Worm (Caenorhabditis elegans): ENCODE results near the gene R10E4.11.

The R10E4.11 gene

ce11 chrIII:4257896-4258295 lies 42.9 kb downstream of the R10E4.11 start:
- TF ChIP-seq ztf-23 (GFP tag; IDR thresholded peaks at IDR 0.05): no peak
- TF ChIP-seq ztf-29 (GFP tag; IDR thresholded peaks at IDR 0.05): no peak
- no peak for TF ChIP-seq klf-2 (GFP tag; conservative IDR thresholded peaks at IDR 0.05)
- TF ChIP-seq med-1 (GFP tag; optimal IDR thresholded peaks at IDR 0.05; ENCODE audit: insufficient read depth): no peak
- no peak for TF ChIP-seq cog-1 (tag; optimal IDR thresholded peaks at IDR 0.05)
- TF ChIP-seq tab-1 (GFP tag; IDR thresholded peaks at IDR 0.05): no peak
- no peak for TF ChIP-seq flt-1 (GFP tag; IDR thresholded peaks at IDR 0.05)
- no peak for TF ChIP-seq T22C8.4 (GFP tag; IDR thresholded peaks at IDR 0.05)
- TF ChIP-seq ref-1 (GFP tag; conservative IDR thresholded peaks at IDR 0.05): no peak

- no peak for TF ChIP-seq flt-1 (GFP tag; IDR thresholded peaks at IDR 0.05)
- TF ChIP-seq ref-1 (GFP tag; conservative IDR thresholded peaks at IDR 0.05): no peak
- no peak for TF ChIP-seq ztf-29 (GFP tag; IDR thresholded peaks at IDR 0.05)
- TF ChIP-seq tab-1 (GFP tag; IDR thresholded peaks at IDR 0.05): no peak
- TF ChIP-seq ztf-23 (GFP tag; IDR thresholded peaks at IDR 0.05): no peak
- TF ChIP-seq med-1 (GFP tag; optimal IDR thresholded peaks at IDR 0.05; ENCODE audit: insufficient read depth): no peak
These were observed 53.3 kb downstream of the R10E4.11 start, which contains the start of gene Y44F5A.1 for ce11 chrIII:4247571-4247970. Gene Y44F5A.1, minus strand, starts transcription at chrIII:4247671.
